Fruit fly (Drosophila melanogaster) ovary, adult (tissue): Measurements from ENCODE around the gene Klp31E.

Experiments used
- CG17801 ChIP-seq: fragments of 200-800 bp; optimal IDR thresholded peaks from 2 replicates; lab custom pipeline; 2019; ENCODE audit warnings: missing biosample characterization, mild to moderate bottlenecking, missing genetic modification characterization, moderate library complexity; ENCODE audit not compliant: partially characterized antibody

Klp31E gene

DNA sequence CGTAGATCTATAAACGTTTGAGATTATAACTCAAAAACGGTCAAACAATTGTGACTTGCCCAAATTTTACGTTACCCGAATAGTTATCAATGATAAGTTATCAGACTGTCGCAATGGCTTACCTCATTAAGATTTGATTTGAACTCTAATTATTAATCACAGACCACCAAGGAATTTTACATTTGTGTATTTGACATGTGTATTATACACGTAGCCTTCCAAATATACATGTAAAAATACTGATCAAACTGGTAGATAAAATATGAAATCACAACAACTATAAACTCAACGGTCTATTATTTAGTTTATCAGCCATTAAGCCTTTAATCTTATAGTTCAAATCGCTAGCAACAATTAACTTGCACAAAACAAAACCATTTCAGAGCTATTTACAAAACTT, 20.4 kb upstream of the Klp31E start:
- no peak for TF ChIP-seq CG17801

dm6 chr2L:10395035-10395434, 18.8 kb upstream of the Klp31E start:
- TF ChIP-seq CG17801 = peak; percentile 8

DNA sequence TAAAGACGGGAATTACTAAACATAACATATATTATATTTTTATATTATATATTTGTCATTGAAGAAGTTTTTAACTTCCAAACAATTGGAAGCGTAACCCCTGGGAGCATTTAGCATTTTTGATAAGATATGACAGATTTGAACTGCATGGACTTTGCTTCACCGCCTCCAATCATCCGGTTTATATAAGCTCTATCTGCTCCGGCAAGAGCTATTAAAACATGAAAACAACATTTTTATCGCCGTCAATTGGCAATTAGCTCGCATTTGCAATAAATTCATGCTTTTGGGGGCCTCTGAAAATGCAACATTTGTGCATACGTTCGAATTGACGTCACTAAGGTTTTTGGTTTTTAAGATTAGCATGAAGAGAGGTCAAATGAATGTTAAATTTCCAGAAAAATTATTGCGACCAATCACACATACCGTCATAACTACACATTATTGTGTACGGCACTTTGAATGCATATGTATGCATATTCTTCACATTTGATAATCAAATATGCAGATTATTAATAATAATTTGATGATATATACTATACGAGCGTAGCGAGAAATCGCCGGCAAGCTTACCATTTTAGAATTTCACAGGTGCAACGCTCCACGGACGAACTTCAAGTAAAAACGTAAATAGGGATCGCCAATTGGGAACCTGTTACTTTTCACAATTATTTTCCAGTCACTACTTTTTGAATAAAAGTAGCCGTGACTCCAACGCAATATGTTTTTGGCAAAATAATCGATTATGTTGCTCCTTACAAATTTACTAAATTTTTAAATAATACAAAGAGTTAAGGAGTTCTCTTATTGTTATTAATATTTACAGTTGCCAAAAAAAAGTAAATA, 18.0 kb upstream of the Klp31E start, which contains the start of gene Mdh1:
TSS of gene Mdh1 (minus strand) at position 691 of the 846 bp plus-strand sequence.
- TF ChIP-seq CG17801 = no peak

DNA sequence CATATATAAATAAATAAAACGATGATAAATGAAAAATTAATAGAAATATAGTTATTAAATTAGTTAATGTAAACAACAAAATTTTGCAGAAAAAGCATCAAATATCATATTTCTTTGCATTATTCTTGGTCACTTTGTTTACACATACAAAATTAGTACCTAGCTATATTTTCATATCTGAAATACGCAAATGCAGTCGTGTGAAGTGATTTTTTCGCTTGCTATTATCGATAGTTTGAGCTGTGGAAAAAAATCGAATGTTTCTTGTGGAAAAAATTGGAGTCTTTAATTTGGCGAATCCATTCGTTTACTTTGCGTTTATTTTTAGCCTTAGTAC, 17.4 kb upstream of the Klp31E start, which contains the start of gene Cnot4:
TSS of gene Cnot4 (plus strand) at position 229 of the 337 bp plus-strand sequence.
- TF ChIP-seq CG17801 = peak; percentile 4

DNA sequence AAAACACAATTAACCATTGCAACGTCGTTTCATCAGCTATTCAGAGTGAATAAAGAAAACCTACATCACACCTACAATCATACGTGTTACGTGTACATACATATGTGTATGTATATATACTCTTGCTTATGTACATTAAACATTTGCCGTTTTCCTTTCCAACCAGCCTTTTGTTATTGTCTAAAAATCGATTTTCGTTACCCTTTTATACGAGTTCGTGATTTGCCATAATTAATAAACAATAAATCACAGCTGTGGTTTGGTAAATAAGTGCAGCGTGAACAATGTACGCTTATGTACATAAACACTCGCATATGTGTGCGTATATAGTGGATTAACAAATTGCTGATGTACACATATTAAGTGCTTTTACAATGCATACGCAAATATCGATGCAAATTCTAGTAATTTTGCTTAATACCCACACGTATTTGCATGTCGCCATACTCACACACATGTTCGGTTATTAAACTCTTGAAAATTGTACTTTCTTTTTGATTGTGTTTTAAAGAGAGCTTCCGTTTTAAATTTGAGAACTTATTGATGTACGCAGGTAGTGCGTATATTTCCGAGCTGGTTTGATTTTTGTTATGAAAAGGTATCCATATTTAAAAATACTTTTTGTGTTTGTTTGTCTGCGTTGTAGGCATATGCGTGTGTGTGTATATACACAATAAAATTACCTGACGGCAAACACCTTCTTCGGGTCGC, 16.8 kb upstream of the Klp31E start:
- TF ChIP-seq CG17801 = no peak

DNA sequence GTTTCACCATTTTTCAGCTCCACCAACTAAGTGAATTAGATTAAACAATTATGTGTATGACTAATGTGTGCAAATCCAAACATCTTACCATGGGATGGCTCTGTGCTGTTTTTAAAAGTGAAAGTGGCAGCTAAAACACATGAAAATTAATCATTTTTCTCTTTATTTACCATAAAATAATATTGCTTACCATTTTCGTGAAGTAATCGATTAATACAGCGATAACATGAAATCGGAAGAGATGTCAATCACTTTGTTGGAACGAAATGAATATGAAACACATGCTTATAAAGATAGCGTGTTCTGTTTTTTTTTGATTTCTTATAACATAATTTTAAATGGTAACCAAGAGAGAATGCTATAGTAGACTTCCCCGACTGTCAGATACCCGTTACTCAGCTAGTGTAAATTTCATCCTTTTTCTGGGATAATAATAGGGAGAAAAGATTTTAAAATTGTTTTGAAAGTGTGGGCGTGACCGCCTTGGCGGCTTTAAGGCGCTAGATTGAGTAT, 10.0 kb upstream of the Klp31E start:
- no peak for TF ChIP-seq CG17801

DNA sequence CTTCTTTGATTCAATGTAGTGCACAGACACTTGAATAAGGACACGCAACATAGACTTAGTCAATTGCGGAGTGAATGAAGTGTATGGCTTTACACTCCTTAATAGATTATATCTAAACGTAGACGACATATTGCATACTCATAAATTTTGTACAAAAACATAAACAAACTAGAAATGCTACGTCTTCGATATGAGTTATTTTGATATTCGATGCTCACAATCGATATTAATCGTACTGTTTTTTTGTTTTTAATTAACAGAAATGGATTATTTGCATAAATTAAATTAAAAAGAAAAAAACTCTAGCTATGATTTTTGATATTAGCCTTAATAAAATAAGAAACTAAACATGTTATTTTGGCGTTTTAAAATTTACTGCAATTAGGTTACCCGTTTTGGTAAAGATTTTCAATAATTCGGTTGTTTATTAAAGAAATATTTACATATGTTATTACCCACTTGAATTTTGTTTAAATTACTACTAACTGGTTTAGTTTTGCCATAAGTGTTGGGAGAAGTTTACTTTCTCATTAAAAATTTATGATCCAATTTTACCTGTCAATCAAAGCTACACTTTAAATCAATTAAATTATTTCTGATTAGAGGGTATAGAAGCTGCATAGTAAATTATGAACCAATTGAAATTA, 8.7 kb upstream of the Klp31E start, which contains the start of the genes CG17768, LSm-4 and Ir31a:
TSS of gene CG17768 (minus strand) at position 196 of the 647 bp plus-strand sequence.
TSS of gene LSm-4 (minus strand) at position 196 of the 647 bp plus-strand sequence.
TSS of gene Ir31a (plus strand) at position 558 of the 647 bp plus-strand sequence.
- TF ChIP-seq CG17801 = no peak

DNA sequence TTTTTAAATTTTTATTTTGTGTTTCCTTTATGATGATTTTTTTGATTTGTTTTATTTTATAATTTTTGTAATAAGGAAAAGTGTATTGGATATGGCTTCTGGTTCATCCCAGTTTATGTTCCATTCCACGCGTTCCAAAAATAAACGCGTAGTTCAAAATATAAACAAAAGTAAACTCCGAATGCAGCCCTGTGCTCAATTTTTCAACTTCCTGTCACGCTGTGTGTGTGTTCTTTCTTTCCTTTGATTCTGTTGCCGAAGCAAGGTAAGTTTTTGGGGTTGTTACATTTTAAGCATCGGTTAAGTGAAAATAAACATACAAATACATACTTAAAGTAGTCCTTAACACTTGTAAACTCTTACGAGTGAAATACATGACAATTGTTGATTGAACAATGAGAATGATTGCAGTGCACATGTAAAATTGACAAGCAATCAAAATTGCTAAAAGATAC, 5.7 kb upstream of the Klp31E start, which contains the start of the genes Ip259 and RpS27A:
TSS of gene Ip259 (plus strand) at position 231 of the 455 bp plus-strand sequence.
TSS of gene RpS27A (plus strand) at position 231 of the 455 bp plus-strand sequence.
- TF ChIP-seq CG17801 = peak; percentile 83

- no peak for TF ChIP-seq CG17801
Observed at dm6 chr2L:10418981-10419380, 5.2 kb downstream of the Klp31E start, which contains the start of gene RfC3. TSS of gene RfC3 (plus strand) at chr2L:10419190.

dm6 chr2L:10422643-10423606, 9.1 kb downstream of the Klp31E start, which contains the start of the genes pie and Wdfy2:
TSS of gene pie (minus strand) at chr2L:10422780.
TSS of gene Wdfy2 (plus strand) at chr2L:10423291.
- TF ChIP-seq CG17801 = no peak

dm6 chr2L:10425599-10425998, 11.8 kb downstream of the Klp31E start:
- TF ChIP-seq CG17801 = no peak

DNA sequence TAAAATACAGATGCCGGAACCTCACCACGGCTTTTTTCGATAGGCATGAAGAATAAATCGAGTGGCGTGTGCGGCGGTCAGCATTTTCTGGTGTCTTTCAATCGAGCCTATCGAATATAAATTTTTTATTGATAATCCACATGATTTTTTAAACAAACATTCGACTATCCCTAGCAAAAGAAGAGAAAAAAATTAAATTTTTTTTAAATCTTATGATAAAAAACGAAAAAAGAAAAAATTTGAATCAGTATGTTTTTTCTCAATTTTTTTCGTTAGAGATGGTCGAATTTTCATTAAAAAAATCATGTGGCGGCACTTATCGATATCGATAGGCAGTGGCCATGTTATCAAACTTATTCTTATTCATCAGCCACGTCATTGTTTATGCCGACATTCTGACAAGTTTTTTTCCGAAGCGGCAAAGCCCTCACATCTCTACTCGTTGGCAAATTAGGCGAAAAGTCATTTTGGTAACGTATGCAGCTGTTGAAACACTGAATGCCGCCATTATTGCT, 12.8 kb downstream of the Klp31E start, which contains the start of the genes SmB and KdelR:
TSS of gene SmB (minus strand) at position 94 of the 515 bp plus-strand sequence.
TSS of gene KdelR (plus strand) at position 354 of the 515 bp plus-strand sequence.
- TF ChIP-seq CG17801 = peak; percentile 79

- TF ChIP-seq CG17801 = peak; percentile 17
Observed at dm6 chr2L:10428528-10428927, 14.7 kb downstream of the Klp31E start, which contains the start of gene CG5188. TSS of gene CG5188 (plus strand) at chr2L:10428829.

dm6 chr2L:10430802-10431476, 17.1 kb downstream of the Klp31E start, which contains the start of the genes Bug22 and TfIIB:
TSS of gene Bug22 (minus strand) at chr2L:10430918.
TSS of gene TfIIB (plus strand) at chr2L:10431338.
- peak; percentile 46 for TF ChIP-seq CG17801
